Fruit fly (Drosophila melanogaster): ENCODE data around the gene Mocs2A.
A peak's percentile ranks its signal among the peaks of the same experiment; 100 is the strongest.

Gene Mocs2A

dm6 chr3R:25127231-25127689 lies at the start of gene Mocs2A, which contains the start of the genes Mocs2B and Clbn:
Gene Mocs2A (minus strand): TSS chr3R:25127359.
Gene Mocs2B (minus strand): TSS chr3R:25127359.
Gene Clbn (plus strand): TSS chr3R:25127502.
- TF ChIP-seq rn (GFP tag; IDR thresholded peaks at IDR 0.05) (no peak), Snoo (tag; optimal IDR thresholded peaks at IDR 0.05) (no peak), Ets98B (GFP tag; IDR thresholded peaks at IDR 0.05) (no peak), CG15710 (tag; optimal IDR thresholded peaks at IDR 0.05) (no peak)

dm6 chr3R:25176517-25176916 lies 49.4 kb upstream of the Mocs2A start:
- TF ChIP-seq CG15710 (tag; optimal IDR thresholded peaks at IDR 0.05) (peak; percentile 12), D1 (tag; optimal IDR thresholded peaks at IDR 0.05) (no peak), CG4496 (GFP tag; IDR thresholded peaks at IDR 0.05) (no peak), CG17806 (tag; optimal IDR thresholded peaks at IDR 0.05) (no peak), CG8159 (tag; optimal IDR thresholded peaks at IDR 0.05) (peak; percentile 21), Ets98B (GFP tag; IDR thresholded peaks at IDR 0.05) (no peak), CG12605 (GFP tag; IDR thresholded peaks at IDR 0.05) (no peak), fd96Ca (GFP tag; IDR thresholded peaks at IDR 0.05) (no peak)

- TF ChIP-seq CG32121 (GFP tag; IDR thresholded peaks at IDR 0.05) (no peak), CG4496 (GFP tag; IDR thresholded peaks at IDR 0.05) (no peak), CG17806 (tag; optimal IDR thresholded peaks at IDR 0.05) (peak; percentile 65), Pif1A (GFP tag; optimal IDR thresholded peaks at IDR 0.05) (peak; percentile 49), CG12605 (GFP tag; IDR thresholded peaks at IDR 0.05) (no peak), Ets98B (GFP tag; IDR thresholded peaks at IDR 0.05) (no peak), CG14655 (GFP tag; optimal IDR thresholded peaks at IDR 0.05) (peak; percentile 43), fd96Ca (GFP tag; IDR thresholded peaks at IDR 0.05) (no peak), CG9948 (tag; optimal IDR thresholded peaks at IDR 0.05) (peak; percentile 66), CG8301 (tag; optimal IDR thresholded peaks at IDR 0.05) (peak; percentile 25), CG8159 (tag; optimal IDR thresholded peaks at IDR 0.05) (peak; percentile 84), Snoo (tag; optimal IDR thresholded peaks at IDR 0.05) (peak; percentile 50), CG15710 (tag; optimal IDR thresholded peaks at IDR 0.05) (peak; percentile 70), CG13204 (GFP tag; optimal IDR thresholded peaks at IDR 0.05) (no peak), D1 (tag; optimal IDR thresholded peaks at IDR 0.05) (no peak), gl (tag; optimal IDR thresholded peaks at IDR 0.05) (peak; percentile 18), CG10348 (GFP tag; IDR thresholded peaks at IDR 0.05) (no peak), rn (GFP tag; IDR thresholded peaks at IDR 0.05) (no peak), Pif1B (GFP tag; optimal IDR thresholded peaks at IDR 0.05) (no peak), CG34367 (tag; optimal IDR thresholded peaks at IDR 0.05) (peak; percentile 50), EcR (GFP tag; optimal IDR thresholded peaks at IDR 0.05) (no peak)
These were observed 47.1 kb upstream of the Mocs2A start for dm6 chr3R:25174244-25174643.

- TF ChIP-seq CG13204 (GFP tag; optimal IDR thresholded peaks at IDR 0.05) (no peak), rn (GFP tag; IDR thresholded peaks at IDR 0.05) (no peak), CG17806 (tag; optimal IDR thresholded peaks at IDR 0.05) (no peak), D1 (tag; optimal IDR thresholded peaks at IDR 0.05) (no peak), Pif1A (GFP tag; optimal IDR thresholded peaks at IDR 0.05) (no peak)
These were observed 45.8 kb upstream of the Mocs2A start for dm6 chr3R:25172976-25173375.

- no peak for TF ChIP-seq CG12605 (GFP tag; IDR thresholded peaks at IDR 0.05)
- TF ChIP-seq CG10348 (GFP tag; IDR thresholded peaks at IDR 0.05), result no peak
- no peak for TF ChIP-seq Ets98B (GFP tag; IDR thresholded peaks at IDR 0.05)
- TF ChIP-seq CG17806 (tag; optimal IDR thresholded peaks at IDR 0.05), result no peak
- no peak for TF ChIP-seq CG32121 (GFP tag; IDR thresholded peaks at IDR 0.05)
- TF ChIP-seq rn (GFP tag; IDR thresholded peaks at IDR 0.05), result no peak
- no peak for TF ChIP-seq CG14655 (GFP tag; optimal IDR thresholded peaks at IDR 0.05)
These were observed 45.2 kb upstream of the Mocs2A start for dm6 chr3R:25172353-25172752.

dm6 chr3R:25168259-25168972 lies 41.3 kb upstream of the Mocs2A start:
- TF ChIP-seq CG32121 (GFP tag; IDR thresholded peaks at IDR 0.05), result no peak
- TF ChIP-seq EcR (GFP tag; optimal IDR thresholded peaks at IDR 0.05), result no peak
- no peak for TF ChIP-seq Snoo (tag; optimal IDR thresholded peaks at IDR 0.05)
- no peak for TF ChIP-seq CG13204 (GFP tag; optimal IDR thresholded peaks at IDR 0.05)
- no peak for TF ChIP-seq Pif1A (GFP tag; optimal IDR thresholded peaks at IDR 0.05)
- no peak for TF ChIP-seq CG12605 (GFP tag; IDR thresholded peaks at IDR 0.05)
- no peak for TF ChIP-seq CG17806 (tag; optimal IDR thresholded peaks at IDR 0.05)
- TF ChIP-seq CG8301 (tag; optimal IDR thresholded peaks at IDR 0.05), result no peak
- no peak for TF ChIP-seq CG9948 (tag; optimal IDR thresholded peaks at IDR 0.05)
- TF ChIP-seq CG4496 (GFP tag; IDR thresholded peaks at IDR 0.05), result no peak
- TF ChIP-seq fd96Ca (GFP tag; IDR thresholded peaks at IDR 0.05), result no peak
- no peak for TF ChIP-seq rn (GFP tag; IDR thresholded peaks at IDR 0.05)
- no peak for TF ChIP-seq CG8159 (tag; optimal IDR thresholded peaks at IDR 0.05)

Data from whole organism, pupa.